Worm (Caenorhabditis elegans) whole organism, L4 larva: ENCODE results near the gene evl-14.

ENCODE experiments used
- F10B5.3 ChIP-seq: sonication (generic microtip); optimal IDR thresholded peaks from 2 replicates; lab custom pipeline; 2016; ENCODE audit warnings: mild to moderate bottlenecking, missing genetic modification characterization, missing compliant biosample characterization
- R02D3.7 ChIP-seq: fragments of 150-350 bp; sonication (generic microtip); optimal IDR thresholded peaks from 3 replicates; lab custom pipeline; 2014; ENCODE audit warnings: missing biosample characterization, missing genetic modification characterization
- T20F7.1 ChIP-seq: fragments of 200-800 bp; sonication (Bioruptor generic); optimal IDR thresholded peaks from 2 replicates; lab custom pipeline; 2018; ENCODE audit warnings: mild to moderate bottlenecking, missing genetic modification characterization, missing compliant biosample characterization
- Y105C5A.15 ChIP-seq: fragments of 200-800 bp; sonication (Bioruptor generic); IDR thresholded peaks from 2 replicates; pipeline ENCODE4 v1.3.6; 2022; ENCODE audit warnings: missing genetic modification characterization, missing compliant biosample characterization
- Y5F2A.4 ChIP-seq: fragments of 200-800 bp; sonication (Bioruptor generic); optimal IDR thresholded peaks from 2 replicates; lab custom pipeline; 2018; ENCODE audit warnings: mild to moderate bottlenecking, missing genetic modification characterization, missing compliant biosample characterization
- ZK546.5 ChIP-seq, 2 experiments: sonication (generic microtip); optimal IDR thresholded peaks; 2 replicates each; lab custom pipeline; 2017; ENCODE audit warnings: missing biosample characterization in 2 of 2, missing genetic modification characterization in 2 of 2
- arid-1 ChIP-seq: fragments of 200-800 bp; sonication (Bioruptor generic); conservative IDR thresholded peaks from 2 replicates; pipeline ENCODE4 v1.3.6; 2022; ENCODE audit warnings: missing genetic modification reagents, missing genetic modification characterization, missing compliant biosample characterization
- ceh-28 ChIP-seq: fragments of 150-350 bp; optimal IDR thresholded peaks from 2 replicates; lab custom pipeline; 2014; ENCODE audit warnings: missing biosample characterization, missing genetic modification reagents, missing genetic modification characterization
- ceh-44 ChIP-seq: fragments of 200-800 bp; sonication (Bioruptor generic); IDR thresholded peaks from 2 replicates; pipeline ENCODE4 v1.3.6; 2022; ENCODE audit warnings: missing genetic modification reagents, missing genetic modification characterization, missing compliant biosample characterization
- ceh-82 ChIP-seq: sonication (generic microtip); optimal IDR thresholded peaks from 2 replicates; lab custom pipeline; 2017; ENCODE audit warnings: missing biosample characterization, missing genetic modification characterization
- ces-1 ChIP-seq: fragments of 150-350 bp; sonication (generic microtip); optimal IDR thresholded peaks from 4 replicates; lab custom pipeline; 2014; ENCODE audit warnings: missing biosample characterization, missing genetic modification reagents, missing genetic modification characterization
- cey-2 ChIP-seq: sonication (generic microtip); optimal IDR thresholded peaks from 3 replicates; lab custom pipeline; 2017; ENCODE audit warnings: missing genetic modification characterization, mild to moderate bottlenecking, missing compliant biosample characterization, antibody characterized with exemption, borderline replicate concordance; ENCODE audit not compliant: insufficient read depth
- daf-12 ChIP-seq: fragments of 150-350 bp; optimal IDR thresholded peaks from 2 replicates; lab custom pipeline; 2014; ENCODE audit warnings: missing biosample characterization, missing genetic modification reagents, missing genetic modification characterization
- daf-8 ChIP-seq: fragments of 200-800 bp; sonication (Bioruptor generic); IDR thresholded peaks from 2 replicates; pipeline ENCODE4 v1.3.6; 2022; ENCODE audit warnings: missing genetic modification characterization, missing compliant biosample characterization
- dmd-9 ChIP-seq: fragments of 200-800 bp; sonication (Bioruptor generic); IDR thresholded peaks from 2 replicates; pipeline ENCODE4 v1.3.6; 2022; ENCODE audit warnings: missing genetic modification reagents, missing genetic modification characterization, missing compliant biosample characterization
- duxl-1 ChIP-seq: sonication (generic microtip); optimal IDR thresholded peaks from 2 replicates; lab custom pipeline; 2016; ENCODE audit warnings: mild to moderate bottlenecking, missing genetic modification characterization, moderate library complexity, missing compliant biosample characterization; ENCODE audit not compliant: poor library complexity
- gei-8 ChIP-seq: fragments of 200-800 bp; sonication (Bioruptor generic); optimal IDR thresholded peaks from 2 replicates; lab custom pipeline; 2018; ENCODE audit warnings: mild to moderate bottlenecking, missing genetic modification characterization, missing compliant biosample characterization
- hif-1 ChIP-seq, 2 experiments: sonication (generic microtip); optimal IDR thresholded peaks; 2 replicates each; lab custom pipeline; 2016 to 2017; ENCODE audit warnings: missing compliant biosample characterization in 2 of 2, missing genetic modification characterization in 2 of 2, missing genetic modification reagents in 2 of 2, missing genotype in 2 of 2, mild to moderate bottlenecking in 1 of 2
- hlh-30 ChIP-seq: sonication (generic microtip); optimal IDR thresholded peaks from 2 replicates; lab custom pipeline; 2017; ENCODE audit warnings: antibody characterized with exemption, mild to moderate bottlenecking, missing genetic modification characterization, missing compliant biosample characterization; ENCODE audit not compliant: insufficient read depth
- hmg-1.1 ChIP-seq: fragments of 200-800 bp; sonication (Bioruptor generic); IDR thresholded peaks from 2 replicates; pipeline ENCODE4 v1.3.6; 2022; ENCODE audit warnings: missing genetic modification reagents, missing genetic modification characterization, missing compliant biosample characterization
- jun-1 ChIP-seq: fragments of 150-350 bp; optimal IDR thresholded peaks from 2 replicates; lab custom pipeline; 2014; ENCODE audit warnings: missing biosample characterization, missing genetic modification reagents, missing genetic modification characterization
- lin-29 ChIP-seq: fragments of 200-800 bp; sonication (Bioruptor generic); IDR thresholded peaks from 2 replicates; pipeline ENCODE4 v1.3.6; 2022; ENCODE audit warnings: missing genetic modification reagents, missing genetic modification characterization, missing compliant biosample characterization
- lin-39 ChIP-seq: fragments of 150-350 bp; optimal IDR thresholded peaks from 2 replicates; lab custom pipeline; 2014; ENCODE audit warnings: missing biosample characterization, missing genetic modification reagents, missing genetic modification characterization
- madf-9 ChIP-seq: fragments of 200-800 bp; sonication (Bioruptor generic); conservative IDR thresholded peaks from 2 replicates; pipeline ENCODE4 v1.3.6; 2022; ENCODE audit warnings: missing genetic modification reagents, missing genetic modification characterization, missing compliant biosample characterization
- mdt-29 ChIP-seq: fragments of 200-800 bp; sonication (Bioruptor generic); IDR thresholded peaks from 2 replicates; pipeline ENCODE4 v1.3.6; 2022; ENCODE audit warnings: missing genetic modification reagents, missing genetic modification characterization, missing compliant biosample characterization
- mep-1 ChIP-seq: fragments of 150-350 bp; sonication (generic microtip); optimal IDR thresholded peaks from 3 replicates; lab custom pipeline; 2014; ENCODE audit warnings: missing biosample characterization, missing genetic modification characterization
- mes-2 ChIP-seq: sonication (generic microtip); optimal IDR thresholded peaks from 2 replicates; lab custom pipeline; 2016; ENCODE audit warnings: missing genotype, mild to moderate bottlenecking, missing genetic modification characterization, missing compliant biosample characterization; ENCODE audit not compliant: poor library complexity, severe bottlenecking
- mxl-2 ChIP-seq: fragments of 200-800 bp; sonication (Bioruptor generic); conservative IDR thresholded peaks from 2 replicates; pipeline ENCODE4 v1.3.6; 2022; ENCODE audit warnings: missing genetic modification reagents, missing genetic modification characterization, missing compliant biosample characterization
- nhr-102 ChIP-seq: sonication (generic microtip); optimal IDR thresholded peaks from 2 replicates; lab custom pipeline; 2016; ENCODE audit warnings: mild to moderate bottlenecking, missing genetic modification characterization, moderate library complexity, missing compliant biosample characterization
- nhr-111 ChIP-seq: fragments of 200-800 bp; sonication (Bioruptor generic); optimal IDR thresholded peaks from 2 replicates; lab custom pipeline; 2018; ENCODE audit warnings: mild to moderate bottlenecking, missing genetic modification characterization, missing compliant biosample characterization
- nhr-237 ChIP-seq: sonication (generic microtip); optimal IDR thresholded peaks from 2 replicates; lab custom pipeline; 2017; ENCODE audit warnings: missing biosample characterization, missing genetic modification characterization
- nhr-25 ChIP-seq: sonication (generic microtip); optimal IDR thresholded peaks from 2 replicates; lab custom pipeline; 2017; ENCODE audit warnings: missing genetic modification characterization, mild to moderate bottlenecking, missing compliant biosample characterization, antibody characterized with exemption, moderate library complexity, borderline replicate concordance; ENCODE audit not compliant: insufficient read depth
- nhr-28 ChIP-seq: fragments of 150-350 bp; optimal IDR thresholded peaks from 2 replicates; lab custom pipeline; 2014; ENCODE audit warnings: missing biosample characterization, missing genetic modification characterization
- nhr-41 ChIP-seq: fragments of 200-800 bp; sonication (Bioruptor generic); IDR thresholded peaks from 2 replicates; pipeline ENCODE4 v1.3.6; 2022; ENCODE audit warnings: missing genetic modification reagents, missing genetic modification characterization, missing compliant biosample characterization
- nhr-42 ChIP-seq: fragments of 200-800 bp; sonication (Bioruptor generic); IDR thresholded peaks from 2 replicates; pipeline ENCODE4 v1.3.6; 2022; ENCODE audit warnings: missing genetic modification characterization, missing compliant biosample characterization
- nhr-77 ChIP-seq: fragments of 150-350 bp; optimal IDR thresholded peaks from 2 replicates; lab custom pipeline; 2014; ENCODE audit warnings: missing biosample characterization, missing genetic modification characterization
- pha-4 ChIP-seq, 2 experiments: fragments of 150-350 bp in 1 of 2; fragments of 200-800 bp in 1 of 2; sonication (Bioruptor generic) in 1 of 2; IDR thresholded peaks in 1 of 2; optimal IDR thresholded peaks in 1 of 2; 2 replicates each; pipeline versions ENCODE4 v1.3.6 to Lab custom; 2014 to 2022; ENCODE audit warnings: missing genetic modification characterization in 2 of 2, missing genetic modification reagents in 2 of 2, missing biosample characterization in 1 of 2, missing compliant biosample characterization in 1 of 2
- php-3 ChIP-seq: fragments of 200-800 bp; sonication (Bioruptor generic); IDR thresholded peaks from 2 replicates; pipeline ENCODE4 v1.3.6; 2022; ENCODE audit warnings: missing genetic modification reagents, missing genetic modification characterization, missing compliant biosample characterization
- pqm-1 ChIP-seq: sonication (generic microtip); optimal IDR thresholded peaks from 2 replicates; lab custom pipeline; 2017; ENCODE audit warnings: missing biosample characterization, missing genetic modification characterization
- sdz-12 ChIP-seq: fragments of 200-800 bp; sonication (Bioruptor generic); optimal IDR thresholded peaks from 2 replicates; lab custom pipeline; 2018; ENCODE audit warnings: mild to moderate bottlenecking, missing genetic modification characterization, missing compliant biosample characterization
- set-16 ChIP-seq: fragments of 200-800 bp; sonication (Bioruptor generic); IDR thresholded peaks from 2 replicates; pipeline ENCODE4 v1.3.6; 2022; ENCODE audit warnings: missing genetic modification reagents, missing genetic modification characterization, missing compliant biosample characterization
- skn-1 ChIP-seq: fragments of 150-350 bp; optimal IDR thresholded peaks from 2 replicates; lab custom pipeline; 2014; ENCODE audit warnings: missing biosample characterization, missing genetic modification characterization
- snpc-1.2 ChIP-seq: fragments of 200-800 bp; sonication (Bioruptor generic); IDR thresholded peaks from 2 replicates; pipeline ENCODE4 v1.3.6; 2022; ENCODE audit warnings: missing genetic modification reagents, missing genetic modification characterization, missing compliant biosample characterization
- spr-1 ChIP-seq: sonication (generic microtip); optimal IDR thresholded peaks from 2 replicates; lab custom pipeline; 2016; ENCODE audit warnings: mild to moderate bottlenecking, missing genetic modification characterization, missing compliant biosample characterization
- unc-130 ChIP-seq: sonication (generic microtip); optimal IDR thresholded peaks from 2 replicates; lab custom pipeline; 2016; ENCODE audit warnings: missing genetic modification reagents, missing genetic modification characterization, missing compliant biosample characterization
- unc-62 ChIP-seq, 3 experiments: fragments of 150-350 bp in 1 of 3; sonication (generic microtip); optimal IDR thresholded peaks in 2 of 3; peaks in 1 of 3; 1 replicate in 1 of 3; 2 replicates in 2 of 3; lab custom pipeline; 2014 to 2017; ENCODE audit warnings: missing biosample characterization in 3 of 3, missing genetic modification characterization in 3 of 3, missing genetic modification reagents in 3 of 3, missing genotype in 1 of 3
- vab-7 ChIP-seq: fragments of 200-800 bp; sonication (Bioruptor generic); IDR thresholded peaks from 2 replicates; pipeline ENCODE4 v1.3.6; 2022; ENCODE audit warnings: missing genetic modification reagents, missing genetic modification characterization, missing compliant biosample characterization
- zfp-2 ChIP-seq: sonication (generic microtip); optimal IDR thresholded peaks from 2 replicates; lab custom pipeline; 2016; ENCODE audit warnings: mild to moderate bottlenecking, missing genetic modification characterization, missing compliant biosample characterization

Gene evl-14

DNA sequence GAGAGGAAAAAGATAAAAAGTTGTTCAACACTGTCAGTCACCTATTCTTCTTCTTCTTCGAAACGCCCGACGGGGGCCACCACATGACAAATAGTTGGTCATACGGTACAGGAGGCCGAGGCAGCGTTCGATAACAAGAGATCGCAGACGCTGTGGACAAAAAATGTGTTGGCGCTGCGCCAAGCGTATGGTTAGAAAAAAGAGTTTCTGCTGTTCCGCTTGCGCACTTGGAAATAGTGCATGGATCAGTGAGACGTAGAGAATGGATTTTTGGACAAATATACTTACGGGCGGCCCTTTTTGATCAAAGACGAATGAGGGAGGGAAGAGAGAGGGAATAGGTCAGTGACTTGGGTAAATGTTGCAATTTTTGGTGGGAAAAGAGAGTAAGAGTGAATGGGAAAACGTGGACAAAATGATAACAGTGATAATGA, 28.2 kb downstream of the evl-14 start (continued):
- no peak for TF ChIP-seq T20F7.1 (GFP tag; lab: Kevin White, UChicago)
- no peak for TF ChIP-seq ceh-28 (tag; lab: Kevin White, UChicago)
- TF ChIP-seq nhr-28 (tag; lab: Kevin White, UChicago), result peak; percentile 79
- TF ChIP-seq Y5F2A.4, result no peak
- TF ChIP-seq ZK546.5 (tag; optimal IDR thresholded peaks at IDR 0.05; lab: Kevin White, UChicago), result no peak
- peak; percentile 52 for TF ChIP-seq hmg-1.1 (GFP tag; lab: Robert Waterston, UW)
- TF ChIP-seq jun-1, result peak; percentile 8
- peak; percentile 80 for TF ChIP-seq nhr-25 (tag; lab: Kevin White, UChicago)
- peak; percentile 37; the same call in 1 of the 2 replicates for TF ChIP-seq set-16 (GFP tag; lab: Robert Waterston, UW)
- no peak for TF ChIP-seq ces-1 (GFP tag; lab: Kevin White, UChicago)
- TF ChIP-seq hlh-30 (tag; lab: Kevin White, UChicago), result peak; percentile 96
- 0 out of 2 replicates have a peak, but pooled peaks have one; percentile 22 for TF ChIP-seq nhr-42
- no peak for TF ChIP-seq Y105C5A.15 (GFP tag; lab: Robert Waterston, UW)
- TF ChIP-seq spr-1 (tag; lab: Kevin White, UChicago), result peak; percentile 68
- TF ChIP-seq madf-9, result 0 out of 2 replicates have a peak, but pooled peaks have one; percentile 52
- TF ChIP-seq unc-130 (GFP tag; lab: Kevin White, UChicago), result no peak
- no peak for TF ChIP-seq F10B5.3 (tag; lab: Kevin White, UChicago)
- no peak for TF ChIP-seq ceh-44
- TF ChIP-seq unc-62 (GFP tag; optimal IDR thresholded peaks at IDR 0.05 in 1 of 2; lab: Kevin White, UChicago), result peak in 1 of 2 experiments; percentile 98
- no peak for TF ChIP-seq unc-62 (tag; optimal IDR thresholded peaks at IDR 0.05; lab: Kevin White, UChicago)
- no peak for TF ChIP-seq skn-1 (tag; lab: Kevin White, UChicago)
- TF ChIP-seq pha-4 (GFP tag; IDR thresholded peaks at IDR 0.05; lab: Robert Waterston, UW), result peak; percentile 65
- TF ChIP-seq pha-4 (tag; optimal IDR thresholded peaks at IDR 0.05; lab: Kevin White, UChicago), result peak; percentile 16
- no peak for TF ChIP-seq lin-39 (tag; lab: Kevin White, UChicago)
- TF ChIP-seq dmd-9, result no peak
- peak; percentile 87 for TF ChIP-seq mep-1 (tag; lab: Kevin White, UChicago)
- peak; percentile 56 for TF ChIP-seq nhr-77 (tag; lab: Kevin White, UChicago)
- peak; percentile 32 for TF ChIP-seq duxl-1 (tag; lab: Kevin White, UChicago)
- TF ChIP-seq vab-7 (GFP tag; lab: Robert Waterston, UW), result no peak
- no peak for TF ChIP-seq sdz-12 (GFP tag; lab: Kevin White, UChicago)
- peak; percentile 52 for TF ChIP-seq mes-2 (tag; lab: Kevin White, UChicago)
- no peak for TF ChIP-seq mxl-2 (GFP tag; lab: Robert Waterston, UW)
- no peak for TF ChIP-seq cey-2 (tag; lab: Kevin White, UChicago)
- peak in 1 of 2 experiments; percentile 25 for TF ChIP-seq hif-1 (tag; optimal IDR thresholded peaks at IDR 0.05; lab: Kevin White, UChicago)
- TF ChIP-seq ceh-82 (tag; lab: Kevin White, UChicago), result no peak
- TF ChIP-seq php-3 (GFP tag; lab: Robert Waterston, UW), result 0 out of 2 replicates have a peak, but pooled peaks have one; percentile 31
- peak; percentile 73 for TF ChIP-seq nhr-102 (tag; lab: Kevin White, UChicago)
- peak; percentile 75 for TF ChIP-seq pqm-1 (tag; lab: Kevin White, UChicago)
- peak; percentile 60; the same call in 1 of the 2 replicates for TF ChIP-seq nhr-41 (GFP tag; lab: Robert Waterston, UW)
- TF ChIP-seq zfp-2 (tag; lab: Kevin White, UChicago), result no peak
- TF ChIP-seq nhr-237, result no peak
- TF ChIP-seq gei-8 (GFP tag; lab: Kevin White, UChicago), result peak; percentile 53
- TF ChIP-seq daf-8 (GFP tag; lab: Robert Waterston, UW), result no peak
- no peak for TF ChIP-seq mdt-29 (GFP tag; lab: Robert Waterston, UW)
- no peak for TF ChIP-seq R02D3.7 (tag; lab: Kevin White, UChicago)
- peak; percentile 71 for TF ChIP-seq lin-29 (GFP tag; lab: Robert Waterston, UW)
- no peak for TF ChIP-seq snpc-1.2
- TF ChIP-seq daf-12 (tag; lab: Kevin White, UChicago), result no peak
- TF ChIP-seq arid-1 (GFP tag; lab: Robert Waterston, UW), result no peak
- TF ChIP-seq nhr-111, result no peak
